Worm (Caenorhabditis elegans): ENCODE measurements around the gene mrps-21.

mrps-21 gene

DNA sequence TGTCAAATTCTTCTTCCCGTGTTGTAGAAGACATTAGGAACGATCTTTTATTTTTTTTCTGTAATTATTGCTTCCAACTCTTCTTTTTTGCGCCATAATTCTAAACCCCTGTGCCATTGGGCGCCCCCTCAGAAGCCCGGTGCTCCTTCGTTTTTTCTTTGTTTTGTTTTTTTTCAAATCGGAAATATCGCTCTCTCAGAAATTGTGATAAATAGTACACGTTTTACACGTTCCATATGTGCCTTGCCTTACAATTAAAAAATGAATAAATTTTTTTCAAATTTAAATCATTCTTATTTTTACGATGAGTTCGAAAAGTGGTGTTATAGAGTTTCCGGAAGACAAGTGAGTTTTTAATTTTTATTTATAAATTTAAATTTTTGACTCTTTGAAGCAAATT is 9.9 kb downstream of the mrps-21 start, which contains the start of gene F29B9.7:
F29B9.7 (plus strand) TSS at position 301 of the 400 bp plus-strand sequence.
- TF ChIP-seq nhr-12 (tag; optimal IDR thresholded peaks at IDR 0.05) (no peak), lsy-12 (tag; optimal IDR thresholded peaks at IDR 0.05) (no peak), nhr-67 (tag; optimal IDR thresholded peaks at IDR 0.05) (no peak), sea-2 (GFP tag; optimal IDR thresholded peaks at IDR 0.05) (no peak), nfya-1 (tag; optimal IDR thresholded peaks at IDR 0.05; ENCODE audit: insufficient read depth) (no peak), nhr-11 (tag; optimal IDR thresholded peaks at IDR 0.05) (no peak), mdl-1 (tag; optimal IDR thresholded peaks at IDR 0.05) (no peak), ceh-28 (tag; optimal IDR thresholded peaks at IDR 0.05) (no peak), ceh-82 (tag; optimal IDR thresholded peaks at IDR 0.05) (no peak)

DNA sequence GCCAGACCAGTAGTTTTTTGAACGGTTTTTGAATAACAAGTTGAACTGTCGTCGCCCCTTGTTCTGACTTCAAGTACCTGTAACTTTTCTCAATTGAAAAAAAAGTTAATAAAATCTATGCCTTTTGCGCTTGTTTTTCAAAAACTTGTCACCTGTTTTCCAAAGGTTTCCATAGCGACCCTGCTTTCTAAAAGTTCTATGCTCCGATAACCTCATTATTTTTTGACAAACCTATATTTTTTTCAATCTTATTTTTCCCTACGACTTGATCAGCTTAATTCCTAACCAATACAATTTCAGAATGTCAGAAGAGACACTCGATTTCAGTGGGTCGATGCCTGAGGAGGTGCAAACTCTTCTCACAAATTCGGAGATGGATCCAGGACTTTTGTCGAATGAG is 11.9 kb downstream of the mrps-21 start, which contains the start of gene F29B9.8:
F29B9.8 (plus strand) TSS at position 301 of the 400 bp plus-strand sequence.
- no peak for TF ChIP-seq ZK546.5 (tag; optimal IDR thresholded peaks at IDR 0.05)
- TF ChIP-seq nhr-12 (tag; optimal IDR thresholded peaks at IDR 0.05): no peak
- no peak for TF ChIP-seq ceh-16 (tag; optimal IDR thresholded peaks at IDR 0.05)
- no peak for TF ChIP-seq pha-4 (tag; optimal IDR thresholded peaks at IDR 0.05)
- TF ChIP-seq daf-12 (tag; optimal IDR thresholded peaks at IDR 0.05): no peak
- no peak for TF ChIP-seq ama-1 (optimal IDR thresholded peaks at IDR 0.05)
- TF ChIP-seq egl-5 (tag; optimal IDR thresholded peaks at IDR 0.05): no peak
- no peak for TF ChIP-seq nhr-67 (tag; optimal IDR thresholded peaks at IDR 0.05)

- TF ChIP-seq nfya-1 (tag; optimal IDR thresholded peaks at IDR 0.05; ENCODE audit: insufficient read depth): no peak
- no peak for TF ChIP-seq aly-2 (tag; optimal IDR thresholded peaks at IDR 0.05)
- no peak for TF ChIP-seq skn-1 (tag; optimal IDR thresholded peaks at IDR 0.05)
- no peak for TF ChIP-seq lsy-12 (tag; optimal IDR thresholded peaks at IDR 0.05)
- TF ChIP-seq fkh-10 (GFP tag; optimal IDR thresholded peaks at IDR 0.05): no peak
- TF ChIP-seq ztf-4 (tag; optimal IDR thresholded peaks at IDR 0.05): no peak
- no peak for TF ChIP-seq ceh-82 (tag; optimal IDR thresholded peaks at IDR 0.05)
Observed at ce11 chrIV:4645243-4645642, 14.1 kb downstream of the mrps-21 start.

ce11 chrIV:4643577-4643976 is 15.7 kb downstream of the mrps-21 start:
- TF ChIP-seq mml-1 (tag; optimal IDR thresholded peaks at IDR 0.05) (no peak), nhr-25 (tag; optimal IDR thresholded peaks at IDR 0.05) (peak; percentile 30)

ce11 chrIV:4640941-4641340 is 18.4 kb downstream of the mrps-21 start:
- TF ChIP-seq nhr-43 (tag; optimal IDR thresholded peaks at IDR 0.05; ENCODE audit: poor library complexity, severe bottlenecking): peak; percentile 15
- TF ChIP-seq nhr-25 (tag; optimal IDR thresholded peaks at IDR 0.05): peak; percentile 77
- TF ChIP-seq lin-15B (tag; optimal IDR thresholded peaks at IDR 0.05): no peak

DNA sequence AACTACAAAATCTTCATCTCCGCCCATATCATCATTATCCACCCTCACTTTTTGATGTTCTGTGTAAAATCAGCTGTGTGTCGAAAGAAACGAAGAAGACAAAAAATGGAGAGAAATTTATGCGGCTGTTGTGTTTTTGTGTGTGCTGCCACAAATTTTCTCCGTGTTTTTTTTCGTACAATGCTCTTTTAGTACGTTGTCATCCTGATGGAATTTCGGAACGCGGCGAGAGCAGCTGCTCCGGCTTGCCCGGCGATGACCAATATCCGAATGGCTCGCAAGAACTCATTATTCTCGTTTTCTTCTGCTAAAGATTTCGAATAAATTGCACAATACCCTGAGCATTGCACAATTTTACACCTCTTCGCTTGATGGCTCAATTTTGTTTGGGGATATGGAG is 20.0 kb downstream of the mrps-21 start:
- no peak for TF ChIP-seq fos-1 (tag; optimal IDR thresholded peaks at IDR 0.05)
- TF ChIP-seq ZK546.5 (tag; optimal IDR thresholded peaks at IDR 0.05): no peak
- TF ChIP-seq daf-12 (tag; optimal IDR thresholded peaks at IDR 0.05): no peak
- TF ChIP-seq nhr-23 (tag; optimal IDR thresholded peaks at IDR 0.05): no peak
- TF ChIP-seq R02D3.7 (tag; optimal IDR thresholded peaks at IDR 0.05): no peak
- no peak for TF ChIP-seq nhr-43 (tag; optimal IDR thresholded peaks at IDR 0.05; ENCODE audit: poor library complexity, severe bottlenecking)
- TF ChIP-seq mdl-1 (tag; optimal IDR thresholded peaks at IDR 0.05): no peak
- no peak for TF ChIP-seq tbx-2 (tag; optimal IDR thresholded peaks at IDR 0.05)
- TF ChIP-seq nhr-12 (tag; optimal IDR thresholded peaks at IDR 0.05): no peak
- no peak for TF ChIP-seq elt-3 (tag; optimal IDR thresholded peaks at IDR 0.05)
- no peak for TF ChIP-seq snpc-4 (tag; optimal IDR thresholded peaks at IDR 0.05)
- no peak for TF ChIP-seq skn-1 (tag; optimal IDR thresholded peaks at IDR 0.05)
- TF ChIP-seq hmg-11 (tag; optimal IDR thresholded peaks at IDR 0.05): no peak
- TF ChIP-seq nfya-1 (tag; optimal IDR thresholded peaks at IDR 0.05; ENCODE audit: insufficient read depth): no peak
- no peak for TF ChIP-seq sea-2 (GFP tag; optimal IDR thresholded peaks at IDR 0.05)
- no peak for TF ChIP-seq ceh-82 (tag; optimal IDR thresholded peaks at IDR 0.05)
- TF ChIP-seq egl-5 (tag; optimal IDR thresholded peaks at IDR 0.05): no peak
- TF ChIP-seq lin-15B (tag; optimal IDR thresholded peaks at IDR 0.05): no peak
- TF ChIP-seq elt-2 (tag; optimal IDR thresholded peaks at IDR 0.05): no peak
- no peak for TF ChIP-seq fkh-2 (tag; optimal IDR thresholded peaks at IDR 0.05)
